Fruit fly (Drosophila melanogaster) whole organism, embryonic: Measurements from ENCODE around the gene CG6149.

Experiments
- ATbp ChIP-seq: fragments of 200-800 bp; sonication (Bioruptor generic); optimal IDR thresholded peaks from 2 replicates; lab custom pipeline; 2017; ENCODE audit warnings: missing biosample characterization, mild to moderate bottlenecking, missing genetic modification characterization, missing genetic modification reagents
- Awh ChIP-seq: fragments of 200-800 bp; sonication (Bioruptor generic); IDR thresholded peaks from 2 replicates; pipeline ENCODE4, ENCODE4 v1.3.6; 2022; ENCODE audit warnings: missing biosample characterization, missing genetic modification characterization
- C15 ChIP-seq: fragments of 200-800 bp; sonication (Bioruptor generic); IDR thresholded peaks from 3 replicates; pipeline ENCODE4 v1.3.6; 2022; ENCODE audit warnings: missing biosample characterization, missing genetic modification characterization
- CG10209 ChIP-seq: fragments of 200-800 bp; sonication (Bioruptor generic); optimal IDR thresholded peaks from 3 replicates; lab custom pipeline; 2017; ENCODE audit warnings: missing biosample characterization, mild to moderate bottlenecking, missing genetic modification characterization, missing genetic modification reagents
- CG1024 ChIP-seq: fragments of 200-800 bp; sonication (Bioruptor generic); IDR thresholded peaks from 2 replicates; pipeline ENCODE4 v1.3.6; 2022; ENCODE audit warnings: missing biosample characterization, missing genetic modification characterization
- CG10462 ChIP-seq: fragments of 200-800 bp; sonication (Bioruptor generic); optimal IDR thresholded peaks from 2 replicates; lab custom pipeline; 2016; ENCODE audit warnings: missing biosample characterization, missing genetic modification characterization
- CG11696 ChIP-seq: fragments of 200-800 bp; sonication (Bioruptor generic); IDR thresholded peaks from 2 replicates; pipeline ENCODE4 v1.3.6; 2022; ENCODE audit warnings: missing biosample characterization, missing genetic modification characterization
- CG14014 ChIP-seq: fragments of 200-800 bp; sonication (Bioruptor generic); IDR thresholded peaks from 2 replicates; pipeline ENCODE4 v1.3.6; 2022; ENCODE audit warnings: missing biosample characterization, missing genetic modification characterization
- CG16779 ChIP-seq: fragments of 200-800 bp; sonication (Bioruptor generic); IDR thresholded peaks from 2 replicates; pipeline ENCODE4 v1.3.6; 2022; ENCODE audit warnings: missing biosample characterization, missing genetic modification characterization
- CG16815 ChIP-seq: fragments of 200-800 bp; sonication (Bioruptor generic); optimal IDR thresholded peaks from 3 replicates; lab custom pipeline; 2017; ENCODE audit warnings: missing biosample characterization, mild to moderate bottlenecking, missing genetic modification characterization
- CG17328 ChIP-seq: fragments of 200-800 bp; sonication (Bioruptor generic); IDR thresholded peaks from 2 replicates; pipeline ENCODE4 v1.3.6; 2022; ENCODE audit warnings: missing biosample characterization, missing genetic modification characterization
- CG17361 ChIP-seq: fragments of 200-800 bp; sonication (Bioruptor generic); IDR thresholded peaks from 3 replicates; pipeline ENCODE4 v1.3.6; 2022; ENCODE audit warnings: missing biosample characterization, missing genetic modification characterization
- CG3065 ChIP-seq: fragments of 200-800 bp; sonication (Bioruptor generic); optimal IDR thresholded peaks from 2 replicates; lab custom pipeline; 2016; ENCODE audit warnings: missing biosample characterization, missing genetic modification characterization
- CG33213 ChIP-seq: fragments of 200-800 bp; sonication (Bioruptor generic); optimal IDR thresholded peaks from 3 replicates; lab custom pipeline; 2016; ENCODE audit warnings: missing biosample characterization, missing genetic modification characterization
- CG3407 ChIP-seq: fragments of 200-800 bp; sonication (Bioruptor generic); optimal IDR thresholded peaks from 2 replicates; lab custom pipeline; 2018; ENCODE audit warnings: missing biosample characterization, mild to moderate bottlenecking, missing genetic modification characterization
- CG34224 ChIP-seq: fragments of 200-800 bp; sonication (Bioruptor generic); IDR thresholded peaks from 3 replicates; pipeline ENCODE4 v1.3.6; 2022; ENCODE audit warnings: missing biosample characterization, missing genetic modification characterization; ENCODE audit not compliant: partially characterized antibody
- CG34376 ChIP-seq: fragments of 200-800 bp; sonication (Bioruptor generic); optimal IDR thresholded peaks from 2 replicates; lab custom pipeline; 2018; ENCODE audit warnings: missing biosample characterization, mild to moderate bottlenecking, missing genetic modification characterization
- CG3847 ChIP-seq: fragments of 200-800 bp; sonication (Bioruptor generic); IDR thresholded peaks from 2 replicates; pipeline ENCODE4 v1.3.6; 2022; ENCODE audit warnings: missing biosample characterization, missing genetic modification characterization
- CG4707 ChIP-seq: fragments of 200-800 bp; sonication (Bioruptor generic); optimal IDR thresholded peaks from 2 replicates; lab custom pipeline; 2018; ENCODE audit warnings: missing biosample characterization, mild to moderate bottlenecking, missing genetic modification characterization, moderate library complexity
- CG4820 ChIP-seq: fragments of 200-800 bp; sonication (Bioruptor generic); optimal IDR thresholded peaks from 3 replicates; lab custom pipeline; 2016; ENCODE audit warnings: missing biosample characterization, missing genetic modification characterization
- CG7357 ChIP-seq: fragments of 200-800 bp; sonication (Bioruptor generic); IDR thresholded peaks from 3 replicates; pipeline ENCODE4 v1.3.6; 2022; ENCODE audit warnings: missing biosample characterization, missing genetic modification characterization
- CG7928 ChIP-seq: fragments of 200-800 bp; sonication (Bioruptor generic); optimal IDR thresholded peaks from 2 replicates; lab custom pipeline; 2017; ENCODE audit warnings: missing biosample characterization, mild to moderate bottlenecking, missing genetic modification characterization
- CG8924 ChIP-seq: fragments of 200-800 bp; optimal IDR thresholded peaks from 3 replicates; lab custom pipeline; 2019; ENCODE audit warnings: missing biosample characterization, mild to moderate bottlenecking, missing genetic modification characterization, moderate library complexity
- CG8944 ChIP-seq: fragments of 200-800 bp; sonication (Bioruptor generic); optimal IDR thresholded peaks from 3 replicates; lab custom pipeline; 2016; ENCODE audit warnings: missing biosample characterization, missing genetic modification characterization
- D19B ChIP-seq: fragments of 200-800 bp; sonication (Bioruptor generic); optimal IDR thresholded peaks from 2 replicates; lab custom pipeline; 2017; ENCODE audit warnings: missing biosample characterization, mild to moderate bottlenecking, missing genetic modification characterization
- Dref ChIP-seq: fragments of 200-800 bp; sonication (Bioruptor generic); IDR thresholded peaks from 2 replicates; pipeline ENCODE4 v1.3.6; 2022; ENCODE audit warnings: missing biosample characterization, missing genetic modification characterization
- E2f1 ChIP-seq: fragments of 200-800 bp; sonication (Bioruptor generic); IDR thresholded peaks from 2 replicates; pipeline ENCODE4 v1.3.6; 2022; ENCODE audit warnings: missing biosample characterization, missing genetic modification characterization
- Gug ChIP-seq: fragments of 200-800 bp; sonication (Bioruptor generic); IDR thresholded peaks from 4 replicates; pipeline ENCODE4 v1.3.6; 2022; ENCODE audit warnings: missing biosample characterization, missing genetic modification characterization
- Hr3 ChIP-seq: fragments of 200-800 bp; sonication (Bioruptor generic); optimal IDR thresholded peaks from 3 replicates; lab custom pipeline; 2016; ENCODE audit warnings: missing biosample characterization, missing genetic modification characterization
- Hr51 ChIP-seq, 2 experiments: fragments of 200-800 bp; sonication (Bioruptor generic); optimal IDR thresholded peaks; 2 replicates in 1 of 2; 3 replicates in 1 of 2; lab custom pipeline; 2016 to 2018; ENCODE audit warnings: missing biosample characterization in 2 of 2, missing genetic modification characterization in 2 of 2, mild to moderate bottlenecking in 1 of 2, moderate library complexity in 1 of 2
- Hsf ChIP-seq: fragments of 200-800 bp; sonication (Bioruptor generic); optimal IDR thresholded peaks from 3 replicates; lab custom pipeline; 2016; ENCODE audit warnings: missing biosample characterization, missing genetic modification characterization
- Max ChIP-seq: fragments of 200-800 bp; sonication (Bioruptor generic); optimal IDR thresholded peaks from 2 replicates; lab custom pipeline; 2016; ENCODE audit warnings: missing biosample characterization, mild to moderate bottlenecking, missing genetic modification characterization
- NK7.1 ChIP-seq: fragments of 200-800 bp; sonication (Bioruptor generic); optimal IDR thresholded peaks from 3 replicates; lab custom pipeline; 2016; ENCODE audit warnings: missing biosample characterization, missing genetic modification characterization
- NfI ChIP-seq: fragments of 200-800 bp; sonication (Bioruptor generic); optimal IDR thresholded peaks from 3 replicates; lab custom pipeline; 2018; ENCODE audit warnings: missing biosample characterization, mild to moderate bottlenecking, missing genetic modification characterization, moderate library complexity
- Ravus ChIP-seq: fragments of 200-800 bp; sonication (Bioruptor generic); IDR thresholded peaks from 2 replicates; pipeline ENCODE4 v1.3.6; 2022; ENCODE audit warnings: missing biosample characterization, missing genetic modification characterization
- Scr ChIP-seq: fragments of 200-800 bp; sonication (Bioruptor generic); IDR thresholded peaks from 2 replicates; pipeline ENCODE4 v1.3.6; 2022; ENCODE audit warnings: missing biosample characterization, missing genetic modification characterization; ENCODE audit not compliant: partially characterized antibody
- Side ChIP-seq: fragments of 200-800 bp; sonication (Bioruptor generic); optimal IDR thresholded peaks from 2 replicates; lab custom pipeline; 2016; ENCODE audit warnings: missing biosample characterization, missing genetic modification characterization
- ac ChIP-seq: fragments of 200-800 bp; sonication (Bioruptor generic); optimal IDR thresholded peaks from 3 replicates; lab custom pipeline; 2017; ENCODE audit warnings: missing biosample characterization, mild to moderate bottlenecking, missing genetic modification characterization
- eyg ChIP-seq: fragments of 200-800 bp; sonication (Bioruptor generic); optimal IDR thresholded peaks from 3 replicates; lab custom pipeline; 2016; ENCODE audit warnings: missing biosample characterization, missing genetic modification characterization
- gsb-n ChIP-seq: fragments of 200-800 bp; sonication (Bioruptor generic); optimal IDR thresholded peaks from 3 replicates; lab custom pipeline; 2018; ENCODE audit warnings: missing biosample characterization, mild to moderate bottlenecking, missing genetic modification characterization
- gt ChIP-seq: fragments of 200-800 bp; sonication (Bioruptor generic); IDR thresholded peaks from 2 replicates; pipeline ENCODE4 v1.3.6; 2022; ENCODE audit warnings: missing biosample characterization, missing genetic modification characterization
- pb ChIP-seq: fragments of 200-800 bp; sonication (Bioruptor generic); optimal IDR thresholded peaks from 3 replicates; lab custom pipeline; 2016; ENCODE audit warnings: missing biosample characterization, missing genetic modification characterization
- pros ChIP-seq: fragments of 200-800 bp; sonication (Bioruptor generic); optimal IDR thresholded peaks from 3 replicates; lab custom pipeline; 2019; ENCODE audit warnings: missing biosample characterization, mild to moderate bottlenecking, missing genetic modification characterization, moderate library complexity
- rib ChIP-seq: fragments of 200-800 bp; sonication (Bioruptor generic); IDR thresholded peaks from 2 replicates; pipeline ENCODE4 v1.3.6; 2022; ENCODE audit warnings: missing biosample characterization, missing genetic modification characterization
- row ChIP-seq: fragments of 200-800 bp; sonication (Bioruptor generic); IDR thresholded peaks from 3 replicates; pipeline ENCODE4 v1.3.6; 2022; ENCODE audit warnings: missing biosample characterization, missing genetic modification characterization
- sisA ChIP-seq: fragments of 200-800 bp; sonication (Bioruptor generic); IDR thresholded peaks from 2 replicates; pipeline ENCODE4 v1.3.6; 2022; ENCODE audit warnings: missing biosample characterization, missing genetic modification characterization
- sqz ChIP-seq: fragments of 200-800 bp; sonication (Bioruptor generic); optimal IDR thresholded peaks from 3 replicates; lab custom pipeline; 2018; ENCODE audit warnings: missing biosample characterization, mild to moderate bottlenecking, missing genetic modification characterization
- stc ChIP-seq: fragments of 200-800 bp; sonication (Bioruptor generic); IDR thresholded peaks from 2 replicates; pipeline ENCODE4 v1.3.6; 2022; ENCODE audit warnings: missing biosample characterization, missing genetic modification characterization
- trh ChIP-seq: fragments of 200-800 bp; sonication (Bioruptor generic); optimal IDR thresholded peaks from 2 replicates; lab custom pipeline; 2016; ENCODE audit warnings: missing biosample characterization, missing genetic modification characterization
- z ChIP-seq: fragments of 200-800 bp; sonication (Bioruptor generic); IDR thresholded peaks from 3 replicates; pipeline ENCODE4 v1.3.6; 2022; ENCODE audit warnings: missing biosample characterization, missing genetic modification characterization

CG6149 gene

dm6 chr3L:11408282-11409047 lies 26.8 kb downstream of the CG6149 start (continued):
- no peak for TF ChIP-seq CG34224 (GFP tag; lab: Robert Waterston, UW)
- TF ChIP-seq CG11696 (GFP tag; lab: Robert Waterston, UW): no peak
- TF ChIP-seq pb (GFP tag; lab: Kevin White, UChicago): no peak
- TF ChIP-seq CG3407 (GFP tag; lab: Kevin White, UChicago): no peak
- TF ChIP-seq CG1024: no peak
- TF ChIP-seq ATbp (GFP tag; lab: Kevin White, UChicago): peak; percentile 35
- TF ChIP-seq trh (GFP tag; lab: Kevin White, UChicago): peak; percentile 33
- TF ChIP-seq Hr3 (GFP tag; lab: Kevin White, UChicago): no peak
- no peak for TF ChIP-seq z
- TF ChIP-seq E2f1 (GFP tag; lab: Robert Waterston, UW): no peak
- TF ChIP-seq Max (GFP tag; lab: Kevin White, UChicago): no peak
- no peak for TF ChIP-seq CG3065 (GFP tag; lab: Kevin White, UChicago)
- TF ChIP-seq Hr51 (GFP tag; optimal IDR thresholded peaks at IDR 0.05; lab: Kevin White, UChicago): peak in 1 of 2 experiments; percentile 48
- TF ChIP-seq CG3847 (GFP tag; lab: Robert Waterston, UW): no peak
- peak; percentile 23; the same call in 1 of the 3 replicates for TF ChIP-seq row (GFP tag; lab: Robert Waterston, UW)
- TF ChIP-seq CG34376 (GFP tag; lab: Kevin White, UChicago): no peak
- no peak for TF ChIP-seq CG16779
- no peak for TF ChIP-seq C15 (GFP tag; lab: Robert Waterston, UW)
- TF ChIP-seq Scr (GFP tag; lab: Robert Waterston, UW): no peak
- TF ChIP-seq Ravus (GFP tag; lab: Robert Waterston, UW): no peak
- no peak for TF ChIP-seq D19B
- no peak for TF ChIP-seq gsb-n (tag; lab: Kevin White, UChicago)
- peak; percentile 42 for TF ChIP-seq CG4820 (GFP tag; lab: Kevin White, UChicago)
- TF ChIP-seq Side (GFP tag; lab: Kevin White, UChicago): no peak
- no peak for TF ChIP-seq ac (GFP tag; lab: Kevin White, UChicago)
- no peak for TF ChIP-seq CG8944 (GFP tag; lab: Kevin White, UChicago)
- 0 out of 2 replicates have a peak, but pooled peaks have one; percentile 27 for TF ChIP-seq sisA (GFP tag; lab: Robert Waterston, UW)
- 0 out of 2 replicates have a peak, but pooled peaks have one; percentile 28 for TF ChIP-seq CG14014 (GFP tag; lab: Robert Waterston, UW)
- peak; percentile 30 for TF ChIP-seq eyg (GFP tag; lab: Kevin White, UChicago)
- no peak for TF ChIP-seq pros
- peak; percentile 5 for TF ChIP-seq Hsf (GFP tag; lab: Kevin White, UChicago)
- peak; percentile 27 for TF ChIP-seq NK7.1 (GFP tag; lab: Kevin White, UChicago)
- 0 out of 2 replicates have a peak, but pooled peaks have one; percentile 19 for TF ChIP-seq CG17328
- peak; percentile 0 for TF ChIP-seq sqz
- no peak for TF ChIP-seq Dref (GFP tag; lab: Robert Waterston, UW)
- peak; percentile 15 for TF ChIP-seq CG10209 (GFP tag; lab: Kevin White, UChicago)
- TF ChIP-seq Gug: no peak
- TF ChIP-seq CG7357: no peak
- TF ChIP-seq CG10462 (GFP tag; lab: Kevin White, UChicago): no peak
- peak; percentile 27 for TF ChIP-seq CG8924 (tag; lab: Kevin White, UChicago)
- no peak for TF ChIP-seq CG16815 (GFP tag; lab: Kevin White, UChicago)
- TF ChIP-seq gt: no peak
- no peak for TF ChIP-seq NfI (GFP tag; lab: Kevin White, UChicago)
- TF ChIP-seq CG4707 (GFP tag; lab: Kevin White, UChicago): no peak
- TF ChIP-seq CG17361 (GFP tag; lab: Robert Waterston, UW): peak; percentile 48; the same call in 2 of the 3 replicates
- TF ChIP-seq CG33213 (GFP tag; lab: Kevin White, UChicago): no peak
- TF ChIP-seq rib (GFP tag; lab: Robert Waterston, UW): no peak
- no peak for TF ChIP-seq CG7928 (GFP tag; lab: Kevin White, UChicago)
- 0 out of 2 replicates have a peak, but pooled peaks have one; percentile 40 for TF ChIP-seq Awh
- TF ChIP-seq stc (GFP tag; lab: Robert Waterston, UW): no peak
